Fruit fly (Drosophila melanogaster): Measurements from ENCODE around the gene CG12003.

DNA sequence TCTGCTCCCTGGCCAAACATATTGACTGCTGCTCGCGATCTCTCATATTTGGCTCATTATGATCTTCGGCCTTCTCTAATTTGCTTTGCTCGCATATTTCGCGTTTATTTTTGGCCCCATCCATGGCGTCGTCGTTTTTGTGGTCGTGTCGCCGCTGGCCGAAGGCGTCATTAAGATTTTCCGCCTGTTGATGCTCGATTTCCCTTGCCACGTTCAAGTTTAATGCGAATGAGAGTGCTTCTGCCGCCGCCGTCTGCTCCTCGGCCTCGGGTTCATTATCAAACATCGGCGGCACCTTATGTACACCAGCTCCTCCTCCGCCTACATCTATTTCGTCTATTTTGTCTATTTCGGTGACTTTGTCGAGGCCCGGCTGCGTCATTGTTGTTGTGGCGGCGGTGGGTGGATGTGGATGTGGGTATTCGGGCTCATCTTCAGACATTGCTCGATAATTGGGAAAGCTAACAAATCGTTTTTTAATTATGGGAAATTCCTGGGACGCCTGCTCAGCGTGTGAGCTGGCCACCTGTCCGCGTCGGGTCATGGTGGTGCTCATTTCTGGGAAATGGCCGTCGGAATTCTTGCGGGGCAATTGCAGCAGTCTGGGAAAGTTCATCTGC, 49.4 kb downstream of the CG12003 start:
- no peak for TF ChIP-seq CG7928 (GFP tag; optimal IDR thresholded peaks at IDR 0.05)
- TF ChIP-seq CG2129 (GFP tag; IDR thresholded peaks at IDR 0.05; ENCODE audit: partially characterized antibody), result no peak
- no peak for TF ChIP-seq Gug (GFP tag; IDR thresholded peaks at IDR 0.05)
- TF ChIP-seq Oli (tag; optimal IDR thresholded peaks at IDR 0.05), result no peak
- no peak for TF ChIP-seq CG31388 (GFP tag; optimal IDR thresholded peaks at IDR 0.05)
- no peak for TF ChIP-seq p53 (GFP tag; optimal IDR thresholded peaks at IDR 0.05)
- no peak for TF ChIP-seq CG8478 (optimal IDR thresholded peaks at IDR 0.05)
- TF ChIP-seq CG4820 (GFP tag; optimal IDR thresholded peaks at IDR 0.05), result no peak
- no peak for TF ChIP-seq disco-r (GFP tag; optimal IDR thresholded peaks at IDR 0.05)

Data from whole organism, embryonic.